Worm (Caenorhabditis elegans) whole organism, mixed stage, embryonic: ENCODE data around the gene ZK1037.6.

Experiments used
- blmp-1 ChIP-seq: fragments of 150-350 bp; optimal IDR thresholded peaks from 2 replicates; lab custom pipeline; 2014; ENCODE audit warnings: missing biosample characterization, missing genetic modification characterization
- ceh-43 ChIP-seq: fragments of 200-800 bp; sonication (Bioruptor generic); optimal IDR thresholded peaks from 2 replicates; lab custom pipeline; 2018; ENCODE audit warnings: mild to moderate bottlenecking, missing genetic modification characterization, moderate library complexity, missing compliant biosample characterization
- ces-1 ChIP-seq: fragments of 150-350 bp; optimal IDR thresholded peaks from 2 replicates; lab custom pipeline; 2014; ENCODE audit warnings: missing biosample characterization, missing genetic modification reagents, missing genetic modification characterization
- drap-1 ChIP-seq: fragments of 200-800 bp; sonication (Bioruptor generic); optimal IDR thresholded peaks from 3 replicates; lab custom pipeline; 2018; ENCODE audit warnings: mild to moderate bottlenecking, missing genetic modification characterization, missing compliant biosample characterization
- lin-13 ChIP-seq: fragments of 150-350 bp; optimal IDR thresholded peaks from 2 replicates; lab custom pipeline; 2014; ENCODE audit warnings: missing biosample characterization, missing genetic modification characterization
- lsy-2 ChIP-seq: fragments of 150-350 bp; optimal IDR thresholded peaks from 2 replicates; lab custom pipeline; 2014; ENCODE audit warnings: missing biosample characterization, missing genetic modification characterization
- mab-5 ChIP-seq: fragments of 150-350 bp; optimal IDR thresholded peaks from 2 replicates; lab custom pipeline; 2014; ENCODE audit warnings: missing biosample characterization, missing genetic modification characterization
- mep-1 ChIP-seq: fragments of 150-350 bp; optimal IDR thresholded peaks from 2 replicates; lab custom pipeline; 2017; ENCODE audit warnings: missing biosample characterization, missing genetic modification reagents, missing genetic modification characterization, inconsistent platforms
- mls-2 ChIP-seq: sonication (generic microtip); optimal IDR thresholded peaks from 2 replicates; lab custom pipeline; 2016; ENCODE audit warnings: mild to moderate bottlenecking, missing genetic modification characterization, moderate library complexity, missing compliant biosample characterization
- nhr-76 ChIP-seq: sonication (generic microtip); optimal IDR thresholded peaks from 2 replicates; lab custom pipeline; 2017; ENCODE audit warnings: missing biosample characterization, missing genetic modification characterization
- pha-4 ChIP-seq: fragments of 150-350 bp; optimal IDR thresholded peaks from 2 replicates; lab custom pipeline; 2018; ENCODE audit warnings: missing biosample characterization, missing genetic modification reagents, missing genetic modification characterization
- snpc-4 ChIP-seq: fragments of 150-350 bp; optimal IDR thresholded peaks from 2 replicates; lab custom pipeline; 2014; ENCODE audit warnings: missing biosample characterization, missing genetic modification characterization
- unc-39 ChIP-seq: fragments of 150-350 bp; optimal IDR thresholded peaks from 2 replicates; lab custom pipeline; 2014; ENCODE audit warnings: missing biosample characterization, missing genetic modification characterization
- unc-62 ChIP-seq: fragments of 150-350 bp; optimal IDR thresholded peaks from 2 replicates; lab custom pipeline; 2014; ENCODE audit warnings: missing biosample characterization, missing genetic modification reagents, missing genetic modification characterization

DNA sequence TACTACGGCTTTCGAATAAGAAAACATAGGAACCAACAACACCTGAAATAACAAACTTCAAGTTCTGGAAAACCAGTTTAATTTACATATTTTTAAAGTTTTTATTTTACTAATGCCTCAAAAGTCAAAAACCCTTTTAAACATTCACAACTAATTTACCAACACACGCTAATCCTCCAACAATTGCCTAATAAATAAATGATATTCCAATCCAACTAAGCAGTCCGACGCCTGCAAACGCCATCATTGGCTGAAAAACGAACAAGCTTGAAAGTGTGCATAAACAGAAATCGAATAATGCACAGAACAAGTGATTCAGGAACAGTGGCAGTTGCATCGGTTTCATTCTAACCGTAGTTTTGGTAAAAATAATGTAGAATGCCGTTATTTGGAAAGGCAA, 40.2 kb upstream of the ZK1037.6 start:
- TF ChIP-seq ces-1 (no peak), ceh-43 (GFP tag; lab: Kevin White, UChicago) (no peak), lin-13 (no peak), blmp-1 (tag; lab: Kevin White, UChicago) (no peak), unc-39 (tag; lab: Kevin White, UChicago) (no peak), snpc-4 (tag; lab: Kevin White, UChicago) (no peak), lsy-2 (no peak), nhr-76 (tag; lab: Kevin White, UChicago) (no peak), pha-4 (tag; lab: Kevin White, UChicago) (no peak), mls-2 (tag; lab: Kevin White, UChicago) (no peak), drap-1 (no peak), mep-1 (tag; lab: Kevin White, UChicago) (no peak), mab-5 (no peak), unc-62 (GFP tag; lab: Kevin White, UChicago) (no peak)
